Worm (Caenorhabditis elegans): Measurements from ENCODE around the gene R02D5.1.

The R02D5.1 gene

DNA sequence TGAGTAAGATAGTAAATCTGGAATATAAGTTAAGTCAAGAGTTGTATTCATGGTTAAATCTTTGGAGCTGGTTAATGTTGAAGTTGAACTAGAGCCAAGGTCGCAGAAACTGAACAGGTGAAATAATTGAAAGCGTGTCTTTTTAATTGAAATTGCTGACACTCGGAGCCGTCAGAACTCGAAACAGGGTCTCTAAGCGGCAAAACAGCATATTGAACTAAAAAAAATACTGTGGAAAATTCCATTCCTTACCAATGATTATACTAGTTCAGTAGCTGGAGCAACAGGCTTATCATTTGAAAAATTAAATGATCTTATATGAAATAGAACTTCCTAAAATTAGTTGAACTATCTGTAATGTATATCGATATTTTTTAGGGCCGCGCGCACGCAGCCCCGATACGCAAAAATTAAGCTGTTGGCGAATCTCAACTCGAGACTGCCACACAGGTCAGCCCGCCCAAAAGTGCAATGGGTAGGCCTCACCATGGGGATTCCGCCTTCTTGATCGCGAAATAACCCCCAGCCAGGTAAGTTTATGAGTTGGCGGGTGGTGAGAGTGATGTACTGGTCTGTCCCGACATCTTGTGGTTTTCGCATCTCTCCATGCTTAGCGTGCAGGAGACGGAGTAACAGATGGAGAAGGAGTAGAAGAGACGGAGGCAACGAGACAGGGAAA, 39.7 kb upstream of the R02D5.1 start, which contains the start of gene srz-97:
srz-97 (minus strand) TSS at position 51 of the 679 bp plus-strand sequence.
- TF ChIP-seq Y22D7AL.16 (tag; optimal IDR thresholded peaks at IDR 0.05), result no peak
- TF ChIP-seq unc-3 (GFP tag; conservative IDR thresholded peaks at IDR 0.05), result no peak
- TF ChIP-seq unc-3 (tag; optimal IDR thresholded peaks at IDR 0.05), result no peak
- TF ChIP-seq elt-4 (tag; optimal IDR thresholded peaks at IDR 0.05), result no peak
- no peak for TF ChIP-seq sdc-2 (tag; optimal IDR thresholded peaks at IDR 0.05)
- no peak for TF ChIP-seq gmeb-2 (tag; optimal IDR thresholded peaks at IDR 0.05)
- no peak for TF ChIP-seq pax-1 (tag; optimal IDR thresholded peaks at IDR 0.05)
- TF ChIP-seq dmd-4 (tag; optimal IDR thresholded peaks at IDR 0.05; ENCODE audit: borderline replicate concordance), result no peak

DNA sequence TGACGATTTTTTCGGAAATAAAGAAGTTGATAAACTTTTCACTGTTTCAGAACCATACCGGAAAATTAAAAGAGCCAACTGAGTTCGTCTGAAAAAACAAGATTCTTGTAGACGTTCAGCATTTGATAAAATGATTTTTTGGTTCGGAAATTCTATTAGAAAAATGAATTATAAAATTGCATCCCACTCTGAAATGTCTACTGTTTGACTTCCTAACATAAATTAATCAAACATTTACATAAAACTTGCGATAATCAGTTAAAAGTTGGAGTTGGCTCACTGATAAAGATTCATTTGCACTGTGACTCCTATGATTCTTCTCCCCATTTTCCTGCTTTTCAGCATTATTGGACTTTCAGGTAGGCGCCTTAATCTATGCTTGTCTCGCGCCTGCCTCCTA, 39.1 kb upstream of the R02D5.1 start, which contains the start of gene clec-57:
clec-57 (plus strand) TSS at position 301 of the 400 bp plus-strand sequence.
- no peak for TF ChIP-seq ref-2 (tag; optimal IDR thresholded peaks at IDR 0.05)
- TF ChIP-seq sdc-2 (tag; optimal IDR thresholded peaks at IDR 0.05), result no peak
- no peak for TF ChIP-seq eyg-1 (tag; optimal IDR thresholded peaks at IDR 0.05)
- no peak for TF ChIP-seq unc-55 (GFP tag; optimal IDR thresholded peaks at IDR 0.05)
- no peak for TF ChIP-seq madf-2 (tag; optimal IDR thresholded peaks at IDR 0.05)
- TF ChIP-seq fkh-10 (GFP tag; optimal IDR thresholded peaks at IDR 0.05), result no peak
- TF ChIP-seq hlh-8 (tag; optimal IDR thresholded peaks at IDR 0.05), result no peak
- TF ChIP-seq ceh-6 (GFP tag; optimal IDR thresholded peaks at IDR 0.05), result no peak
- no peak for TF ChIP-seq F13H6.1 (tag; optimal IDR thresholded peaks at IDR 0.05)
- no peak for TF ChIP-seq ceh-2 (tag; optimal IDR thresholded peaks at IDR 0.05)
- TF ChIP-seq ceh-30 (tag; optimal IDR thresholded peaks at IDR 0.05), result no peak
- no peak for TF ChIP-seq sox-4 (tag; optimal IDR thresholded peaks at IDR 0.05)
- TF ChIP-seq C38D4.7 (GFP tag; optimal IDR thresholded peaks at IDR 0.05), result no peak
- TF ChIP-seq che-1 (tag; optimal IDR thresholded peaks at IDR 0.05), result no peak
- no peak for TF ChIP-seq pros-1 (tag; optimal IDR thresholded peaks at IDR 0.05)
- TF ChIP-seq pag-3 (tag; optimal IDR thresholded peaks at IDR 0.05; ENCODE audit: borderline replicate concordance), result no peak
- TF ChIP-seq K02D7.2 (tag; optimal IDR thresholded peaks at IDR 0.05), result no peak
- TF ChIP-seq ttx-3 (tag; optimal IDR thresholded peaks at IDR 0.05), result no peak
- TF ChIP-seq nfya-1 (tag; optimal IDR thresholded peaks at IDR 0.05), result no peak

DNA sequence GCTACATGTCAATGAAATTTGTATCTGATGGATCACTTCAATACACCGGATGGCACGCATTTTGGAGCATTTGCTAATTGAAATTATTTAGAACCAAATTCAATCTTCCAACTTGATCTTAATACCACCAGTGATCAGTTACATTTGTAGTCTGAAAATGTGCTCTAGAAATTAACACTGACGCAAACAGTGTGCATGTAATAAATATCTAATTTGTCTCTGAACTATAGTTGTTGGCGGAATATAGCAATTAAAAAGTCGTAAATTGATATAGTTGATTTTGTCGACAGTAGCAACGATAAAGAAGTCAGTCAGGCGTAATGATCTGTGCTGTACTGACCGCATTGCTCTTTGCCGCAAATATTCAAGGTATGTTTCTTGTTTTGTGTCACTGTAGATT, 35.8 kb upstream of the R02D5.1 start, which contains the start of gene clec-227:
clec-227 (plus strand) TSS at position 301 of the 400 bp plus-strand sequence.
- TF ChIP-seq hlh-13 (GFP tag; optimal IDR thresholded peaks at IDR 0.05), result no peak
- no peak for TF ChIP-seq pax-1 (tag; optimal IDR thresholded peaks at IDR 0.05)
- no peak for TF ChIP-seq hlh-15 (tag; optimal IDR thresholded peaks at IDR 0.05)

DNA sequence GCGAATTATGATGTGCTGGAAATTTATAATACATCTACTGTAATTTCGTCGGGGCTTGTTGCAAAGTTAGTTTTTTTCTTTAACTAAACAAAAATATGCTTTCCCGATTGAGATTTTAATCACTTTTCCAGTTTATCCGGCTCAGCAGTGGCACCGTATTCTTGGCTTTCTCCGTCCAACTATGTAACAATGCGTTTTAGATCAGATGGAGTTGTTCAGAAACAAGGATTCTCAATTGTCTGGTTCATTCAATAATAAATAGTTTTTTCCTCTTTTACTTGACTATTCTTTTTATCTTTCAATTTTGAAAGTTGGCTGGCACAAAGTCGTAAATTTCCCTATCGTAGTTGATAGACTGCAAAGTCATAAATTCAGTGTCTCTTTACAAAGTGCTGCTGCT, 34.0 kb upstream of the R02D5.1 start, which contains the start of gene clec-56:
clec-56 (plus strand) TSS at position 301 of the 400 bp plus-strand sequence.
- TF ChIP-seq unc-55 (GFP tag; optimal IDR thresholded peaks at IDR 0.05), result no peak
- TF ChIP-seq dmd-4 (tag; optimal IDR thresholded peaks at IDR 0.05; ENCODE audit: borderline replicate concordance), result no peak
- TF ChIP-seq hlh-30 (tag; optimal IDR thresholded peaks at IDR 0.05; ENCODE audit: insufficient read depth), result no peak
- no peak for TF ChIP-seq npax-4 (tag; optimal IDR thresholded peaks at IDR 0.05)
- no peak for TF ChIP-seq syd-9 (tag; optimal IDR thresholded peaks at IDR 0.05)
- no peak for TF ChIP-seq ceh-48 (tag; optimal IDR thresholded peaks at IDR 0.05)
- TF ChIP-seq eyg-1 (tag; optimal IDR thresholded peaks at IDR 0.05), result no peak
- no peak for TF ChIP-seq che-1 (tag; optimal IDR thresholded peaks at IDR 0.05)
- TF ChIP-seq ceh-14 (tag; optimal IDR thresholded peaks at IDR 0.05), result no peak
- TF ChIP-seq fkh-6 (tag; optimal IDR thresholded peaks at IDR 0.05), result no peak
- no peak for TF ChIP-seq ceh-18 (tag; optimal IDR thresholded peaks at IDR 0.05)
- no peak for TF ChIP-seq C38D4.7 (GFP tag; optimal IDR thresholded peaks at IDR 0.05)
- no peak for TF ChIP-seq nhr-11 (tag; optimal IDR thresholded peaks at IDR 0.05)
- no peak for TF ChIP-seq hlh-6 (tag; optimal IDR thresholded peaks at IDR 0.05)
- no peak for TF ChIP-seq Y22D7AL.16 (tag; optimal IDR thresholded peaks at IDR 0.05)

All from whole organism, late embryonic.